Worm (Caenorhabditis elegans): ENCODE results near the gene R09H10.3.

ce11 chrIV:10570065-10570464 is 36.8 kb upstream of the R09H10.3 start:
- TF ChIP-seq ama-1 (optimal IDR thresholded peaks at IDR 0.05) (no peak), sea-1 (GFP tag; conservative IDR thresholded peaks at IDR 0.05) (no peak), hmg-4 (GFP tag; optimal IDR thresholded peaks at IDR 0.05) (no peak), tbx-11 (GFP tag; IDR thresholded peaks at IDR 0.05) (no peak), hmbx-1 (tag; optimal IDR thresholded peaks at IDR 0.05) (no peak), aly-1 (tag; optimal IDR thresholded peaks at IDR 0.05) (no peak), pes-1 (GFP tag; IDR thresholded peaks at IDR 0.05) (no peak), ceh-13 (GFP tag; optimal IDR thresholded peaks at IDR 0.05) (no peak), hnd-1 (tag; optimal IDR thresholded peaks at IDR 0.05) (no peak)

All from whole organism, early embryonic.